Worm (Caenorhabditis elegans) whole organism, L2 larva: ENCODE results near the gene T04C4.3.
A peak's percentile ranks its signal among the peaks of the same experiment; 100 is the strongest.

ENCODE experiments used
- C34F6.9 ChIP-seq: fragments of 150-350 bp; optimal IDR thresholded peaks from 2 replicates; lab custom pipeline; 2014; ENCODE audit warnings: missing biosample characterization, missing genetic modification characterization
- F13H6.1 ChIP-seq: sonication (generic microtip); optimal IDR thresholded peaks from 2 replicates; lab custom pipeline; 2016; ENCODE audit warnings: missing genetic modification characterization, missing compliant biosample characterization
- R02D3.7 ChIP-seq: fragments of 150-350 bp; optimal IDR thresholded peaks from 2 replicates; lab custom pipeline; 2014; ENCODE audit warnings: missing biosample characterization, missing genetic modification characterization
- Y55F3AM.14 ChIP-seq: fragments of 200-800 bp; sonication (Bioruptor generic); optimal IDR thresholded peaks from 2 replicates; lab custom pipeline; 2018; ENCODE audit warnings: mild to moderate bottlenecking, missing genetic modification characterization, missing compliant biosample characterization
- ZK546.5 ChIP-seq: sonication (generic microtip); optimal IDR thresholded peaks from 2 replicates; lab custom pipeline; 2017; ENCODE audit warnings: missing biosample characterization, missing genetic modification characterization
- alr-1 ChIP-seq: fragments of 150-350 bp; optimal IDR thresholded peaks from 2 replicates; lab custom pipeline; 2014; ENCODE audit warnings: missing biosample characterization, missing genetic modification characterization
- aly-2 ChIP-seq: fragments of 150-350 bp; optimal IDR thresholded peaks from 2 replicates; lab custom pipeline; 2014; ENCODE audit warnings: missing biosample characterization, missing genetic modification characterization
- ama-1 ChIP-seq: fragments of 150-350 bp; optimal IDR thresholded peaks from 2 replicates; lab custom pipeline; 2018; ENCODE audit warnings: inconsistent platforms
- blmp-1 ChIP-seq: sonication (generic microtip); optimal IDR thresholded peaks from 2 replicates; lab custom pipeline; 2017; ENCODE audit warnings: missing genetic modification characterization, mild to moderate bottlenecking, missing compliant biosample characterization, antibody characterized with exemption, moderate library complexity; ENCODE audit not compliant: insufficient read depth
- ceh-16 ChIP-seq: fragments of 150-350 bp; optimal IDR thresholded peaks from 2 replicates; lab custom pipeline; 2014; ENCODE audit warnings: missing biosample characterization, missing genetic modification characterization
- ceh-82 ChIP-seq: fragments of 150-350 bp; optimal IDR thresholded peaks from 2 replicates; lab custom pipeline; 2014; ENCODE audit warnings: missing biosample characterization, missing genetic modification characterization
- crh-2 ChIP-seq: sonication (generic microtip); optimal IDR thresholded peaks from 2 replicates; lab custom pipeline; 2017; ENCODE audit warnings: missing biosample characterization, missing genetic modification characterization
- dmd-4 ChIP-seq: sonication (generic microtip); optimal IDR thresholded peaks from 2 replicates; lab custom pipeline; 2017; ENCODE audit warnings: missing biosample characterization, missing genetic modification characterization
- egl-27 ChIP-seq: sonication (generic microtip); optimal IDR thresholded peaks from 3 replicates; lab custom pipeline; 2017; ENCODE audit warnings: missing biosample characterization, missing genetic modification reagents, missing genetic modification characterization
- elt-1 ChIP-seq: fragments of 150-350 bp; optimal IDR thresholded peaks from 2 replicates; lab custom pipeline; 2014; ENCODE audit warnings: missing biosample characterization, missing genetic modification characterization
- elt-3 ChIP-seq: sonication (generic microtip); optimal IDR thresholded peaks from 2 replicates; lab custom pipeline; 2017; ENCODE audit warnings: missing biosample characterization, missing genetic modification characterization
- fos-1 ChIP-seq: fragments of 150-350 bp; optimal IDR thresholded peaks from 2 replicates; lab custom pipeline; 2014; ENCODE audit warnings: missing biosample characterization, missing genetic modification characterization
- gmeb-1 ChIP-seq: fragments of 150-350 bp; optimal IDR thresholded peaks from 2 replicates; lab custom pipeline; 2014; ENCODE audit warnings: missing biosample characterization, missing genetic modification characterization
- lin-11 ChIP-seq: fragments of 150-350 bp; sonication (generic microtip); optimal IDR thresholded peaks from 2 replicates; lab custom pipeline; 2014; ENCODE audit warnings: missing biosample characterization, missing genetic modification characterization, inconsistent platforms, mixed read lengths
- lin-13 ChIP-seq: fragments of 150-350 bp; optimal IDR thresholded peaks from 2 replicates; lab custom pipeline; 2014; ENCODE audit warnings: missing biosample characterization, missing genetic modification reagents, missing genetic modification characterization
- lin-39 ChIP-seq: fragments of 150-350 bp; optimal IDR thresholded peaks from 2 replicates; lab custom pipeline; 2014; ENCODE audit warnings: missing biosample characterization, missing genetic modification reagents, missing genetic modification characterization
- lsy-2 ChIP-seq, 2 experiments: fragments of 150-350 bp in 1 of 2; sonication (generic microtip) in 1 of 2; optimal IDR thresholded peaks; 2 replicates each; lab custom pipeline; 2014 to 2017; ENCODE audit warnings: missing biosample characterization in 2 of 2, missing genetic modification characterization in 2 of 2
- mab-5 ChIP-seq: fragments of 150-350 bp; optimal IDR thresholded peaks from 2 replicates; lab custom pipeline; 2014; ENCODE audit warnings: missing biosample characterization, missing genetic modification characterization
- mbf-1 ChIP-seq: sonication (generic microtip); optimal IDR thresholded peaks from 2 replicates; lab custom pipeline; 2017; ENCODE audit warnings: missing biosample characterization, missing genetic modification characterization
- mdl-1 ChIP-seq, 2 experiments: fragments of 150-350 bp in 1 of 2; sonication (generic microtip) in 1 of 2; optimal IDR thresholded peaks; 2 replicates each; lab custom pipeline; 2017; ENCODE audit warnings: missing biosample characterization in 2 of 2, missing genetic modification characterization in 2 of 2
- nhr-10 ChIP-seq: sonication (generic microtip); optimal IDR thresholded peaks from 2 replicates; lab custom pipeline; 2017; ENCODE audit warnings: missing biosample characterization, missing genetic modification characterization
- nhr-11 ChIP-seq: fragments of 150-350 bp; optimal IDR thresholded peaks from 2 replicates; lab custom pipeline; 2014; ENCODE audit warnings: missing biosample characterization, missing genetic modification characterization
- nhr-12 ChIP-seq: fragments of 150-350 bp; optimal IDR thresholded peaks from 2 replicates; lab custom pipeline; 2014; ENCODE audit warnings: missing biosample characterization, missing genetic modification characterization
- nhr-129 ChIP-seq: fragments of 150-350 bp; optimal IDR thresholded peaks from 2 replicates; lab custom pipeline; 2014; ENCODE audit warnings: missing biosample characterization, missing genetic modification characterization
- nhr-21 ChIP-seq: fragments of 150-350 bp; optimal IDR thresholded peaks from 2 replicates; lab custom pipeline; 2014; ENCODE audit warnings: missing biosample characterization, missing genetic modification characterization
- nhr-23 ChIP-seq: fragments of 150-350 bp; optimal IDR thresholded peaks from 2 replicates; lab custom pipeline; 2014; ENCODE audit warnings: missing biosample characterization, missing genetic modification reagents, missing genetic modification characterization
- nhr-237 ChIP-seq: fragments of 150-350 bp; optimal IDR thresholded peaks from 2 replicates; lab custom pipeline; 2014; ENCODE audit warnings: missing biosample characterization, missing genetic modification characterization
- nhr-25 ChIP-seq: fragments of 150-350 bp; sonication (generic microtip); optimal IDR thresholded peaks from 3 replicates; lab custom pipeline; 2014; ENCODE audit warnings: missing biosample characterization, missing genetic modification characterization
- nhr-6 ChIP-seq: fragments of 150-350 bp; optimal IDR thresholded peaks from 2 replicates; lab custom pipeline; 2014; ENCODE audit warnings: missing biosample characterization, missing genetic modification characterization
- nhr-77 ChIP-seq: fragments of 150-350 bp; optimal IDR thresholded peaks from 2 replicates; lab custom pipeline; 2014; ENCODE audit warnings: missing biosample characterization, missing genetic modification characterization
- peb-1 ChIP-seq: fragments of 150-350 bp; optimal IDR thresholded peaks from 2 replicates; lab custom pipeline; 2014; ENCODE audit warnings: missing biosample characterization, missing genetic modification characterization
- sem-4 ChIP-seq: fragments of 150-350 bp; optimal IDR thresholded peaks from 2 replicates; lab custom pipeline; 2014; ENCODE audit warnings: missing biosample characterization, missing genetic modification reagents, missing genetic modification characterization
- skn-1 ChIP-seq: sonication (generic microtip); optimal IDR thresholded peaks from 2 replicates; lab custom pipeline; 2017; ENCODE audit warnings: missing biosample characterization, missing genetic modification characterization
- sma-3 ChIP-seq: sonication (generic microtip); optimal IDR thresholded peaks from 2 replicates; lab custom pipeline; 2016; ENCODE audit warnings: missing genetic modification reagents, missing genetic modification characterization, missing compliant biosample characterization
- sma-9 ChIP-seq, 2 experiments: fragments of 150-350 bp in 1 of 2; sonication (generic microtip) in 1 of 2; optimal IDR thresholded peaks; 2 replicates each; lab custom pipeline; 2014 to 2016; ENCODE audit warnings: missing genetic modification characterization in 2 of 2, mild to moderate bottlenecking in 1 of 2, missing biosample characterization in 1 of 2, missing compliant biosample characterization in 1 of 2, missing genetic modification reagents in 1 of 2, moderate library complexity in 1 of 2
- snpc-4 ChIP-seq: fragments of 150-350 bp; optimal IDR thresholded peaks from 2 replicates; lab custom pipeline; 2014; ENCODE audit warnings: missing biosample characterization, missing genetic modification characterization
- unc-39 ChIP-seq: fragments of 150-350 bp; optimal IDR thresholded peaks from 2 replicates; lab custom pipeline; 2014; ENCODE audit warnings: missing biosample characterization, missing genetic modification characterization
- unc-55 ChIP-seq: fragments of 150-350 bp; sonication (generic microtip); optimal IDR thresholded peaks from 3 replicates; lab custom pipeline; 2014; ENCODE audit warnings: missing biosample characterization, missing genetic modification reagents, missing genetic modification characterization
- unc-62 ChIP-seq: fragments of 150-350 bp; optimal IDR thresholded peaks from 2 replicates; lab custom pipeline; 2014; ENCODE audit warnings: missing biosample characterization, missing genetic modification reagents, missing genetic modification characterization
- zag-1 ChIP-seq: fragments of 150-350 bp; optimal IDR thresholded peaks from 2 replicates; lab custom pipeline; 2014; ENCODE audit warnings: missing biosample characterization, missing genetic modification characterization
- ztf-1 ChIP-seq: fragments of 200-800 bp; sonication (Bioruptor generic); conservative IDR thresholded peaks from 2 replicates; pipeline ENCODE4 v1.3.6; 2022; ENCODE audit warnings: missing genetic modification characterization, missing compliant biosample characterization
- ztf-11 ChIP-seq: sonication (generic microtip); optimal IDR thresholded peaks from 2 replicates; lab custom pipeline; 2017; ENCODE audit warnings: missing biosample characterization, missing genetic modification characterization
- ztf-4 ChIP-seq: fragments of 150-350 bp; optimal IDR thresholded peaks from 2 replicates; lab custom pipeline; 2014; ENCODE audit warnings: missing biosample characterization, missing genetic modification characterization

The T04C4.3 gene

DNA sequence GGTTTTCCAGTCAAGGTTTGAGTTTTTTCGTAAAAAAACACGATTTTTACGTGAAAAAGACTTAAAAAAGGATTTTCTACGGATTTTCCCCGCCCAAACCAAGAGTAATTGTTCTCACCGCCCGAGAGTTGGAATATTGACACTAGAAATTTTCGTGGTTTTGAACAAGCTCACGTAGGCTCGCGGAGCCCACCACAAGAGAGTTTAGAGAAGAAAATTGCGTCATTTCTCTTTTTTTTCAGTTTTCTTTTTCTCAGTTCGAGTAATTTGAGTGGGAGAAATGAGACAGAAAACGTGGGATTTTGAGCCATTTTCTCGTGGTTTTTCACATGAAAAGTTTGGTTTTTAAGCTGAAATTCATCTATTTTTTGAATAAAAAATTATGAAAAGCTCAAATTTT is 23.1 kb downstream of the T04C4.3 start:
- TF ChIP-seq nhr-129 (peak; percentile 67), unc-55 (GFP tag; lab: Kevin White, UChicago) (no peak)

DNA sequence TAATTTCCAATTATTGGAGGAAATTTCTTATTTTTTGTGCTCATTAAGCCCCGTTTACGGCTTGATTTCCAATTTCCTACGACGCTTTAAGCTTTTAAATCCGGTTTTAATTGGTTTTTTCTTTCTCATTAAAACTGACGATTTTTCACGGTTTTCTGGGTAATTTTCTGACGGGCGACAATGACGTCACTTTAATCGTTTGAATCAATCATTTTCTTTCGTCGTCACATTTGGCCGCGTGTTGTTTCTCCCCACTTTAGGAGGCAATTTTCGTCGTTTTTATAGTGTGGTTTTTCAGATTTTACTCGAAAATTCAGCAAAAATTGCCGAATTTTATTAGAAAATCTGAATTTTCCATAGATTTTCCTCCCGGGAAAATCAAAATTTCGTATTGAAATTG is 23.6 kb downstream of the T04C4.3 start:
- TF ChIP-seq nhr-237 (tag; lab: Kevin White, UChicago) (no peak), lsy-2 (tag; optimal IDR thresholded peaks at IDR 0.05; lab: Kevin White, UChicago) (peak in 1 of 2 experiments; percentile 17), nhr-25 (tag; lab: Kevin White, UChicago) (peak; percentile 34), elt-3 (no peak), ztf-4 (no peak), nhr-12 (tag; lab: Kevin White, UChicago) (no peak), lin-11 (no peak), nhr-129 (no peak), unc-39 (tag; lab: Kevin White, UChicago) (no peak), F13H6.1 (tag; lab: Kevin White, UChicago) (no peak), ceh-16 (no peak), mab-5 (tag; lab: Kevin White, UChicago) (no peak), unc-62 (no peak), ZK546.5 (tag; lab: Kevin White, UChicago) (no peak), mdl-1 (tag; optimal IDR thresholded peaks at IDR 0.05; lab: Kevin White, UChicago) (no peak), sem-4 (no peak)

DNA sequence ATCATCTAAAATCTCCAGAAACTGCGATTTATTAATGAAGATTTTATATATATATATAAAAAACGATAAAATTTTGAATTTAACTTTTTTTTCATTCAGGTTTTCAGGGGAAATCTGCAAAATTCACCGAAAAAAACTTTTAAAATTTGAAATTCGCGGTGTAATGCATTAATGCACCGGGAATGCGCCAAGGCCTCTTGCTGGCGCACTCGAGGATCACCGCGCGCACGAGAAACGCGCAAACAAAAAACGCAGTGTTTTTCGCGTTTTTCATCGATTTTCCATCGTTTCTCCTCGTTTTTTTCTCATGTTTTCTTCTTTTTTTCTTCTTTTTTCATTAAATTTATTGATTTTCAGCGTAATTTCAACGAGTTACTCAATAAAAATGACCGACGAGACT is 39.1 kb downstream of the T04C4.3 start, which contains the start of gene hrpu-2:
hrpu-2 (plus strand) TSS at position 352 of the 400 bp plus-strand sequence.
- TF ChIP-seq ZK546.5 (tag; lab: Kevin White, UChicago) (no peak), zag-1 (no peak), unc-62 (no peak), nhr-23 (tag; lab: Kevin White, UChicago) (no peak), lsy-2 (tag; optimal IDR thresholded peaks at IDR 0.05; lab: Kevin White, UChicago) (peak; percentile 89 to 92), nhr-237 (tag; lab: Kevin White, UChicago) (no peak), dmd-4 (tag; lab: Kevin White, UChicago) (no peak), ztf-11 (no peak), lin-11 (peak; percentile 63), blmp-1 (peak; percentile 53), ztf-4 (peak; percentile 28), nhr-11 (tag; lab: Kevin White, UChicago) (no peak), ceh-16 (no peak), lin-39 (tag; lab: Kevin White, UChicago) (no peak), nhr-10 (tag; lab: Kevin White, UChicago) (no peak), nhr-77 (no peak), lin-13 (GFP tag; lab: Kevin White, UChicago) (peak; percentile 92), ceh-82 (peak; percentile 41), ama-1 (no peak), mbf-1 (tag; lab: Kevin White, UChicago) (no peak), nhr-21 (tag; lab: Kevin White, UChicago) (peak; percentile 71), R02D3.7 (tag; lab: Kevin White, UChicago) (peak; percentile 51), nhr-129 (peak; percentile 40), unc-39 (tag; lab: Kevin White, UChicago) (no peak), C34F6.9 (tag; lab: Kevin White, UChicago) (peak; percentile 88), nhr-6 (tag; lab: Kevin White, UChicago) (peak; percentile 64), alr-1 (tag; lab: Kevin White, UChicago) (no peak), elt-3 (no peak), ztf-1 (GFP tag; lab: Robert Waterston, UW) (no peak), fos-1 (tag; lab: Kevin White, UChicago) (peak; percentile 39), gmeb-1 (tag; lab: Kevin White, UChicago) (peak; percentile 98), egl-27 (tag; lab: Kevin White, UChicago) (peak; percentile 73), Y55F3AM.14 (GFP tag; lab: Kevin White, UChicago) (no peak), unc-55 (GFP tag; lab: Kevin White, UChicago) (peak; percentile 92), F13H6.1 (tag; lab: Kevin White, UChicago) (peak; percentile 72), nhr-25 (tag; lab: Kevin White, UChicago) (peak; percentile 78), nhr-12 (tag; lab: Kevin White, UChicago) (no peak), elt-1 (no peak), sma-3 (GFP tag; lab: Kevin White, UChicago) (peak; percentile 78), sma-9 (GFP tag; optimal IDR thresholded peaks at IDR 0.05; lab: Kevin White, UChicago) (peak; percentile 85), sma-9 (tag; optimal IDR thresholded peaks at IDR 0.05; lab: Kevin White, UChicago) (no peak), skn-1 (tag; lab: Kevin White, UChicago) (no peak), snpc-4 (tag; lab: Kevin White, UChicago) (peak; percentile 46), mdl-1 (tag; optimal IDR thresholded peaks at IDR 0.05; lab: Kevin White, UChicago) (peak in 1 of 2 experiments; percentile 45), mab-5 (tag; lab: Kevin White, UChicago) (peak; percentile 89), peb-1 (tag; lab: Kevin White, UChicago) (no peak), sem-4 (peak; percentile 62), aly-2 (tag; lab: Kevin White, UChicago) (no peak), crh-2 (peak; percentile 90)
- TF ChIP-seq, all 48 proteins: peak for 24
